Worm (Caenorhabditis elegans) whole organism, L1 larva: ENCODE data around the gene F53A9.6.
A peak's percentile ranks its signal among the peaks of the same experiment; 100 is the strongest.

Experiments used
- C04F5.9 ChIP-seq: sonication (generic microtip); optimal IDR thresholded peaks from 2 replicates; lab custom pipeline; 2016; ENCODE audit warnings: missing genetic modification characterization, missing compliant biosample characterization
- F16B12.6 ChIP-seq: fragments of 150-350 bp; optimal IDR thresholded peaks from 2 replicates; lab custom pipeline; 2014; ENCODE audit warnings: missing biosample characterization, missing genetic modification characterization
- alr-1 ChIP-seq: fragments of 200-800 bp; sonication (Bioruptor generic); optimal IDR thresholded peaks from 2 replicates; lab custom pipeline; 2018; ENCODE audit warnings: borderline replicate concordance, mild to moderate bottlenecking, missing genetic modification characterization, missing compliant biosample characterization
- ama-1 ChIP-seq: fragments of 150-350 bp; optimal IDR thresholded peaks from 2 replicates; lab custom pipeline; 2014
- dpl-1 ChIP-seq, 3 experiments: fragments of 150-350 bp in 2 of 3; sonication (generic microtip) in 1 of 3; optimal IDR thresholded peaks; 2 replicates each; lab custom pipeline; 2014 to 2017; ENCODE audit warnings: missing biosample characterization in 3 of 3, missing genetic modification characterization in 3 of 3, missing genetic modification reagents in 3 of 3
- dsc-1 ChIP-seq: sonication (generic microtip); optimal IDR thresholded peaks from 2 replicates; lab custom pipeline; 2016; ENCODE audit warnings: mild to moderate bottlenecking, missing genetic modification characterization, missing compliant biosample characterization
- efl-3 ChIP-seq: fragments of 200-800 bp; sonication (Bioruptor generic); optimal IDR thresholded peaks from 2 replicates; lab custom pipeline; 2018; ENCODE audit warnings: mild to moderate bottlenecking, missing genetic modification characterization, missing compliant biosample characterization
- elt-2 ChIP-seq: sonication (generic microtip); optimal IDR thresholded peaks from 2 replicates; lab custom pipeline; 2016; ENCODE audit warnings: missing genetic modification characterization, mild to moderate bottlenecking, inconsistent platforms, missing compliant biosample characterization, missing genetic modification reagents
- fkh-10 ChIP-seq: sonication (generic microtip); optimal IDR thresholded peaks from 2 replicates; lab custom pipeline; 2017; ENCODE audit warnings: missing biosample characterization, missing genetic modification reagents, missing genetic modification characterization
- fkh-8 ChIP-seq: sonication (generic microtip); optimal IDR thresholded peaks from 2 replicates; lab custom pipeline; 2016; ENCODE audit warnings: mild to moderate bottlenecking, missing genetic modification characterization, missing compliant biosample characterization
- grh-1 ChIP-seq: fragments of 200-800 bp; sonication (Bioruptor generic); IDR thresholded peaks from 2 replicates; pipeline ENCODE4 v1.3.6; 2022; ENCODE audit warnings: missing genetic modification reagents, missing genetic modification characterization, missing compliant biosample characterization
- isw-1 ChIP-seq: fragments of 200-800 bp; sonication (Bioruptor generic); IDR thresholded peaks from 2 replicates; pipeline ENCODE4 v1.3.6; 2022; ENCODE audit warnings: missing genetic modification characterization, missing compliant biosample characterization
- lin-14 ChIP-seq: fragments of 200-800 bp; sonication (Bioruptor generic); optimal IDR thresholded peaks from 2 replicates; lab custom pipeline; 2018; ENCODE audit warnings: mild to moderate bottlenecking, missing genetic modification characterization, moderate library complexity, missing compliant biosample characterization
- lin-35 ChIP-seq, 2 experiments: fragments of 150-350 bp; optimal IDR thresholded peaks; 2 replicates each; lab custom pipeline; 2014; ENCODE audit warnings: missing biosample characterization in 2 of 2, missing genetic modification characterization in 2 of 2, missing genetic modification reagents in 2 of 2
- lin-39 ChIP-seq: fragments of 150-350 bp; optimal IDR thresholded peaks from 2 replicates; lab custom pipeline; 2014; ENCODE audit warnings: missing biosample characterization, missing genetic modification reagents, missing genetic modification characterization
- lir-3 ChIP-seq: sonication (generic microtip); optimal IDR thresholded peaks from 2 replicates; lab custom pipeline; 2016; ENCODE audit warnings: mild to moderate bottlenecking, missing genetic modification characterization, moderate library complexity, missing compliant biosample characterization; ENCODE audit not compliant: poor library complexity
- mab-9 ChIP-seq: fragments of 200-800 bp; sonication (Bioruptor generic); IDR thresholded peaks from 2 replicates; pipeline ENCODE4 v1.3.6; 2022; ENCODE audit warnings: missing genetic modification reagents, missing genetic modification characterization, missing compliant biosample characterization
- nhr-20 ChIP-seq: sonication (generic microtip); optimal IDR thresholded peaks from 2 replicates; lab custom pipeline; 2016; ENCODE audit warnings: mild to moderate bottlenecking, missing genetic modification characterization, missing compliant biosample characterization
- nhr-237 ChIP-seq: fragments of 150-350 bp; optimal IDR thresholded peaks from 2 replicates; lab custom pipeline; 2014; ENCODE audit warnings: missing biosample characterization, missing genetic modification characterization
- nhr-77 ChIP-seq: fragments of 150-350 bp; optimal IDR thresholded peaks from 2 replicates; lab custom pipeline; 2014; ENCODE audit warnings: missing biosample characterization, missing genetic modification characterization
- nhr-90 ChIP-seq: sonication (generic microtip); optimal IDR thresholded peaks from 2 replicates; lab custom pipeline; 2016; ENCODE audit warnings: mild to moderate bottlenecking, missing genetic modification characterization, missing compliant biosample characterization; ENCODE audit not compliant: poor library complexity
- pag-3 ChIP-seq: sonication (generic microtip); optimal IDR thresholded peaks from 2 replicates; lab custom pipeline; 2017; ENCODE audit warnings: missing genetic modification characterization, mild to moderate bottlenecking, missing compliant biosample characterization, antibody characterized with exemption, borderline replicate concordance; ENCODE audit not compliant: insufficient read depth
- pqm-1 ChIP-seq: sonication (generic microtip); optimal IDR thresholded peaks from 3 replicates; lab custom pipeline; 2017; ENCODE audit warnings: missing biosample characterization, missing genetic modification characterization
- rnt-1 ChIP-seq: sonication (generic microtip); optimal IDR thresholded peaks from 2 replicates; lab custom pipeline; 2016; ENCODE audit warnings: mild to moderate bottlenecking, missing genetic modification characterization, moderate library complexity, missing compliant biosample characterization
- skn-1 ChIP-seq: fragments of 150-350 bp; optimal IDR thresholded peaks from 2 replicates; lab custom pipeline; 2014; ENCODE audit warnings: missing biosample characterization, missing genetic modification characterization
- sup-37 ChIP-seq: fragments of 200-800 bp; sonication (Bioruptor generic); optimal IDR thresholded peaks from 2 replicates; lab custom pipeline; 2018; ENCODE audit warnings: mild to moderate bottlenecking, missing genetic modification characterization, missing compliant biosample characterization
- swsn-7 ChIP-seq: sonication (generic microtip); optimal IDR thresholded peaks from 2 replicates; lab custom pipeline; 2016; ENCODE audit warnings: missing genetic modification characterization, missing compliant biosample characterization
- tbx-2 ChIP-seq: sonication (generic microtip); optimal IDR thresholded peaks from 2 replicates; lab custom pipeline; 2016; ENCODE audit warnings: missing genetic modification characterization, missing compliant biosample characterization
- unc-62 ChIP-seq: fragments of 150-350 bp; optimal IDR thresholded peaks from 2 replicates; lab custom pipeline; 2014; ENCODE audit warnings: missing biosample characterization, missing genetic modification reagents, missing genetic modification characterization
- unc-86 ChIP-seq: sonication (generic microtip); optimal IDR thresholded peaks from 2 replicates; lab custom pipeline; 2016; ENCODE audit warnings: missing genetic modification characterization, missing compliant biosample characterization
- zip-4 ChIP-seq: fragments of 200-800 bp; sonication (Bioruptor generic); optimal IDR thresholded peaks from 2 replicates; lab custom pipeline; 2018; ENCODE audit warnings: mild to moderate bottlenecking, missing genetic modification characterization, moderate library complexity, missing compliant biosample characterization

F53A9.6 gene

DNA sequence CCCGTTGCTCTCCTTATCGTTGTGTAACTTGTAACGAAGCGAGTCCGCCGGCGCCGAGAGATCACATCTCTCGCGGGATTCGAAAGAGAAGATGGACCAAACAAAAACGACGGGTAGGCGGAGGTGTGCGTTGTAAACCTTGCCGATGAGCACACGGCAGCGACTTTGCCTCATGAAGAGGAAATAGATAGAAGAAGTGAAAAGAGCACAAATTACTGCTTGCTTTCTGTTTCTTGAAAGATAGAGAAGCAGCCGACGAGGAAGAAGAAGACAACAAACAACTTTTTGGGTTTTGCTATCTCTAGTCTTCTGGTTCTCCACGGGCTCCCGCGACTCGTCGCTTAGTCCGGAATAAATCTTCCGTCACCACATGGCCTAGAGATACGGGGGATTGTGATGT is 10.2 kb upstream of the F53A9.6 start (continued):
- TF ChIP-seq grh-1 (no peak), zip-4 (no peak), lin-39 (no peak), sup-37 (GFP tag; lab: Kevin White, UChicago) (no peak), pag-3 (peak; percentile 97), elt-2 (tag; lab: Kevin White, UChicago) (no peak), nhr-77 (tag; lab: Kevin White, UChicago) (no peak), fkh-10 (GFP tag; lab: Kevin White, UChicago) (no peak), mab-9 (GFP tag; lab: Robert Waterston, UW) (no peak), rnt-1 (tag; lab: Kevin White, UChicago) (peak; percentile 45), dsc-1 (tag; lab: Kevin White, UChicago) (peak; percentile 66), dpl-1 (GFP tag; optimal IDR thresholded peaks at IDR 0.05; lab: Kevin White, UChicago) (no peak)
- TF ChIP-seq, all 84 proteins: peak for 16

DNA sequence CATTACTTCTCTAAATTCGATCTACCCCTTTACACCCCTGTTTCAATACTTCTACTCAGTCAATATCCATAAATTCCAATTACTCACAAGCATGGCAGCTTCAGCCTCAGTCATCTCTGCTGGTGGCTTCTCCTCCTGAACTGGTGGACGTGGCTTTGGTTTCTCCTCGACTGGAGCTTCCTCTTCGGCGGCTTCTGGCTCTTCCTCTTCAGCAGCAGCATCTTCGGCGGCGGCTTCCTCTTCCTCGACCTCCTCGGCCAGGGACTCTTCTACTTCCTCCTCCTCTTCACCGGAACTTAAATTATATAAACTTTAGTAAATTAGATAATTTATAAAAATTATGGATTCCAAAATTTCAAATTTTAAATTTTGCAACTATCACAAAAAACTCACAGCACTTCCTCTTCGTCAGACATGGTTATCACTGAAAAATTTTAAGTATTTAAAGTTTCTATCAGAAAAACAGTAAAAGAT is 9.6 kb upstream of the F53A9.6 start, which contains the start of gene tnt-2:
Gene tnt-2, minus strand, starts transcription at position 424 of the 474 bp plus-strand sequence.
- TF ChIP-seq pqm-1 (tag; lab: Kevin White, UChicago): no peak
- TF ChIP-seq nhr-90 (tag; lab: Kevin White, UChicago): no peak
- no peak for TF ChIP-seq zip-4
- no peak for TF ChIP-seq skn-1
- no peak for TF ChIP-seq efl-3 (GFP tag; lab: Kevin White, UChicago)
- TF ChIP-seq tbx-2 (tag; lab: Kevin White, UChicago): no peak
- no peak for TF ChIP-seq C04F5.9 (tag; lab: Kevin White, UChicago)
- no peak for TF ChIP-seq alr-1
- no peak for TF ChIP-seq swsn-7 (tag; lab: Kevin White, UChicago)
- TF ChIP-seq fkh-8: no peak
- TF ChIP-seq elt-2 (tag; lab: Kevin White, UChicago): no peak
- no peak for TF ChIP-seq isw-1 (GFP tag; lab: Robert Waterston, UW)
- no peak for TF ChIP-seq ama-1 (lab: Kevin White, UChicago)
- no peak for TF ChIP-seq grh-1
- TF ChIP-seq lir-3 (tag; lab: Kevin White, UChicago): no peak
- TF ChIP-seq, all 84 proteins: peak for 0

DNA sequence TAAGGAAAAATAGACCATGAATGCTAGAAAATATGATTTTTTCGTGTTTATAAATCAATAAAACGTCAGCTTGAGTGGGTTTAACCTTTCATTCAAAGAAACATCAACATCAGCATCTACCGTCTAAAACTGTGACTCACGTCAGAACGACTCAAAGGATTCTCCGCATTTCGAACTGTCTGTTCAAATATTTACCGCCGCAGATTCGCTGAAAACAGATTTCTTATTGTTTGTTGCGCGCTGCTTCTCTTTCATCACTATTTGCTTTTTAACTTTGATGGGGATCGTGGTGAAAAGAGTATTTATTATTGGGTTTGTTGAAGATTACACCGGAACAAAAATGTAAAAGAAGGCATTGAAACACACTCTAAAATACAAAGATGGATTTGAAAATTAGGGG is 7.7 kb upstream of the F53A9.6 start:
- peak; percentile 31 for TF ChIP-seq nhr-77 (tag; lab: Kevin White, UChicago)
- no peak for TF ChIP-seq nhr-20
- TF ChIP-seq lin-14 (GFP tag; lab: Kevin White, UChicago): peak; percentile 43
- TF ChIP-seq elt-2 (tag; lab: Kevin White, UChicago): no peak
- TF ChIP-seq, all 84 proteins: peak for 2

DNA sequence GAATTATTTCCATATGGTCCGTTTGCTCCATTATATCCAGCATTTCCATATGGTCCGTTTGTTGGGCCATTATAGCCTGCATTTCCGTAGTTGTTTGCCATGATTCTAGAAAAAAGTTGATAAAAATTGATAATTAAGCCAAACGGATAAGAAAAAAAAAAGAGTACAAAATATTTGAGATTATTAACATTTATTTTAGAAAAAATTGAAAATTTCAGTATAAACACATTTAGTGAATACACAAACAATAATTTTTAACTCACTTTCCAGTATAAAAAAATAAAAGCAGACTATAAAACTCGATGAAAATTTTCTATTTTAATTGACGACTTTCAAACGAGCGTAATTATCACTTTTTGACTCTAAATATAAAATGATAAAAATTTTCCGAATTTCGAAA is 7.1 kb upstream of the F53A9.6 start, which contains the start of gene F53A9.9:
Gene F53A9.9, minus strand, starts transcription at position 101 of the 400 bp plus-strand sequence.
- no peak for TF ChIP-seq nhr-237 (tag; lab: Kevin White, UChicago)
- no peak for TF ChIP-seq dsc-1 (tag; lab: Kevin White, UChicago)
- no peak for TF ChIP-seq ama-1 (lab: Kevin White, UChicago)
- TF ChIP-seq lir-3 (tag; lab: Kevin White, UChicago): no peak
- no peak for TF ChIP-seq F16B12.6 (tag; lab: Kevin White, UChicago)
- TF ChIP-seq unc-86: no peak
- TF ChIP-seq zip-4: no peak
- TF ChIP-seq unc-62 (GFP tag; lab: Kevin White, UChicago): no peak

DNA sequence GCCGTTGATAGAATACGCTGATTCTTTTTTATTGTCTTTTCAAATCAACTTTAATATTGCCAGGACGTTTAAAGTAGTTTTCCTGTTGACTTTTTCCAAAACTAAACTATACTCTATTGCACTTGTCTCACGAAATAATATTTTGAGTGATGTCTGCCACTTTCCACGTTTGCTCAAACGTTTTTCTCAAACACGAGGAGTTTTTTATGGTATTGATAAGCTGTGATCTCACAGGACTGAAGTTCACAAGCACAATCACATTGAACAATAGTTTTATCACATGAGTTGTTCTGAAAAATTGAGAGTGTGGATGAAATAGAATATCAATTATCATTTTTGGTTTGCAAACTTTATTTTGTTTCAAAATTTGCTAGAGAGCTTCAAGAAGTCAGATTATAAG is 6.3 kb upstream of the F53A9.6 start:
- TF ChIP-seq elt-2 (tag; lab: Kevin White, UChicago) (peak; percentile 48), nhr-20 (peak; percentile 49), lin-35 (GFP tag; optimal IDR thresholded peaks at IDR 0.05; lab: Kevin White, UChicago) (peak in 1 of 2 experiments; percentile 2), nhr-77 (tag; lab: Kevin White, UChicago) (no peak)
